Fruit fly (Drosophila melanogaster) whole organism, wandering third instar larva: ENCODE results near the gene CG14312.
A peak's percentile ranks its signal among the peaks of the same experiment; 100 is the strongest.

Source experiments
- Abd-B ChIP-seq: fragments of >200 bp; optimal IDR thresholded peaks from 2 replicates; lab custom pipeline; 2017; ENCODE audit warnings: missing biosample characterization, missing genetic modification characterization
- CG32264 ChIP-seq: fragments of 200-800 bp; sonication (Bioruptor generic); optimal IDR thresholded peaks from 2 replicates; lab custom pipeline; 2016; ENCODE audit warnings: missing biosample characterization, missing genetic modification characterization
- CG9705 ChIP-seq: fragments of 200-800 bp; sonication (Bioruptor generic); optimal IDR thresholded peaks from 2 replicates; lab custom pipeline; 2018; ENCODE audit warnings: missing biosample characterization, mild to moderate bottlenecking, missing genetic modification characterization
- CrebA ChIP-seq: fragments of 200-800 bp; sonication (Bioruptor generic); optimal IDR thresholded peaks from 2 replicates; lab custom pipeline; 2016; ENCODE audit warnings: missing biosample characterization, mild to moderate bottlenecking, missing genetic modification characterization, borderline replicate concordance
- Dfd ChIP-seq: fragments of >200 bp; optimal IDR thresholded peaks from 2 replicates; lab custom pipeline; 2017; ENCODE audit warnings: missing biosample characterization, missing genetic modification characterization
- Dif ChIP-seq: fragments of 200-275, 200-300 bp; sonication (Bioruptor generic); optimal IDR thresholded peaks from 2 replicates; lab custom pipeline; 2018; ENCODE audit warnings: missing biosample characterization, missing genetic modification characterization; ENCODE audit not compliant: partially characterized antibody
- GATAd ChIP-seq: sonication (Bioruptor generic); optimal IDR thresholded peaks from 2 replicates; lab custom pipeline; 2016; ENCODE audit warnings: missing biosample characterization, missing genetic modification characterization
- HLH106 ChIP-seq: fragments of 200-800 bp; optimal IDR thresholded peaks from 3 replicates; lab custom pipeline; 2019; ENCODE audit warnings: missing biosample characterization, mild to moderate bottlenecking, missing genetic modification characterization, moderate library complexity
- Hnf4 ChIP-seq: fragments of 200-800 bp; sonication (Bioruptor generic); optimal IDR thresholded peaks from 2 replicates; lab custom pipeline; 2016; ENCODE audit warnings: missing biosample characterization, mild to moderate bottlenecking, missing genetic modification characterization
- Hr78 ChIP-seq: fragments of >200 bp; optimal IDR thresholded peaks from 2 replicates; lab custom pipeline; 2017; ENCODE audit warnings: missing biosample characterization, missing genetic modification characterization
- Hr83 ChIP-seq: fragments of 200-300 bp; sonication (Bioruptor generic); optimal IDR thresholded peaks from 2 replicates; lab custom pipeline; 2016; ENCODE audit warnings: missing biosample characterization, mild to moderate bottlenecking, missing genetic modification characterization, moderate library complexity; ENCODE audit not compliant: poor library complexity, severe bottlenecking
- Jra ChIP-seq: sonication (Bioruptor generic); optimal IDR thresholded peaks from 2 replicates; lab custom pipeline; 2016; ENCODE audit warnings: missing biosample characterization, missing genetic modification characterization
- Mio ChIP-seq: sonication (Bioruptor generic); optimal IDR thresholded peaks from 2 replicates; lab custom pipeline; 2016; ENCODE audit warnings: missing biosample characterization, missing genetic modification characterization
- Myc ChIP-seq: fragments of >200 bp; optimal IDR thresholded peaks from 2 replicates; lab custom pipeline; 2017
- N ChIP-seq: fragments of >200 bp; optimal IDR thresholded peaks from 2 replicates; lab custom pipeline; 2018; ENCODE audit warnings: missing biosample characterization, missing external identifiers, missing genetic modification characterization
- OdsH ChIP-seq: fragments of 200-800 bp; sonication (Bioruptor generic); optimal IDR thresholded peaks from 2 replicates; lab custom pipeline; 2016; ENCODE audit warnings: missing biosample characterization, mild to moderate bottlenecking, missing genetic modification characterization
- Rel ChIP-seq, 2 experiments: fragments of 200-800 bp; sonication (Bioruptor generic) in 1 of 2; optimal IDR thresholded peaks; 2 replicates in 1 of 2; 3 replicates in 1 of 2; lab custom pipeline; 2016 to 2019; ENCODE audit warnings: mild to moderate bottlenecking in 2 of 2, missing biosample characterization in 2 of 2, missing genetic modification characterization in 2 of 2, moderate library complexity in 1 of 2
- Sp1 ChIP-seq: fragments of 200-800 bp; sonication (Bioruptor generic); optimal IDR thresholded peaks from 3 replicates; lab custom pipeline; 2019; ENCODE audit warnings: missing biosample characterization, mild to moderate bottlenecking, missing genetic modification characterization, moderate library complexity
- Vsx2 ChIP-seq: fragments of 200-300, 225-300 bp; sonication (Bioruptor generic); optimal IDR thresholded peaks from 2 replicates; lab custom pipeline; 2018; ENCODE audit warnings: missing biosample characterization, missing genetic modification characterization; ENCODE audit not compliant: partially characterized antibody
- br ChIP-seq: fragments of 200-800 bp; sonication (Bioruptor generic); optimal IDR thresholded peaks from 2 replicates; lab custom pipeline; 2016; ENCODE audit warnings: missing biosample characterization, missing genetic modification characterization
- brk ChIP-seq: fragments of 200-800 bp; sonication (Bioruptor generic); optimal IDR thresholded peaks from 2 replicates; lab custom pipeline; 2016; ENCODE audit warnings: missing biosample characterization, mild to moderate bottlenecking, missing genetic modification characterization
- dl ChIP-seq, 2 experiments: fragments of 175-275, 200-275 bp in 1 of 2; fragments of 200-275 bp in 1 of 2; sonication (Bioruptor generic); optimal IDR thresholded peaks; lab custom pipeline; 2018; ENCODE audit warnings: mild to moderate bottlenecking in 2 of 2, missing biosample characterization in 2 of 2, missing genetic modification characterization in 2 of 2, moderate library complexity in 2 of 2; ENCODE audit not compliant: partially characterized antibody in 2 of 2, insufficient read depth in 1 of 2
- dmrt93B ChIP-seq: fragments of 200-800 bp; sonication (Bioruptor generic); optimal IDR thresholded peaks from 2 replicates; lab custom pipeline; 2018; ENCODE audit warnings: missing biosample characterization, mild to moderate bottlenecking, missing genetic modification characterization
- dsf ChIP-seq: sonication (Bioruptor generic); optimal IDR thresholded peaks from 2 replicates; lab custom pipeline; 2016; ENCODE audit warnings: missing biosample characterization, missing genetic modification characterization, borderline replicate concordance
- ey ChIP-seq: fragments of 200-800 bp; sonication (Bioruptor generic); optimal IDR thresholded peaks from 2 replicates; lab custom pipeline; 2016; ENCODE audit warnings: missing biosample characterization, missing genetic modification characterization
- foxo ChIP-seq, 2 experiments: fragments of 200-800 bp; sonication (Bioruptor generic); optimal IDR thresholded peaks; 2 replicates in 1 of 2; 3 replicates in 1 of 2; lab custom pipeline; 2016 to 2017; ENCODE audit warnings: missing biosample characterization in 2 of 2, missing genetic modification characterization in 2 of 2
- h ChIP-seq: fragments of 200-800 bp; sonication (Bioruptor generic); optimal IDR thresholded peaks from 3 replicates; lab custom pipeline; 2016; ENCODE audit warnings: missing biosample characterization, mild to moderate bottlenecking, missing genetic modification characterization
- lola ChIP-seq: fragments of >200 bp; optimal IDR thresholded peaks from 2 replicates; lab custom pipeline; 2017; ENCODE audit warnings: missing biosample characterization, missing genetic modification characterization
- pan ChIP-seq: fragments of >200 bp; optimal IDR thresholded peaks from 2 replicates; lab custom pipeline; 2017
- psq ChIP-seq: fragments of 200-800 bp; sonication (Bioruptor generic); optimal IDR thresholded peaks from 3 replicates; lab custom pipeline; 2017; ENCODE audit warnings: missing biosample characterization, mild to moderate bottlenecking, missing genetic modification characterization, moderate library complexity
- rgr ChIP-seq: fragments of 200-800 bp; sonication (Bioruptor generic); optimal IDR thresholded peaks from 3 replicates; lab custom pipeline; 2016; ENCODE audit warnings: missing biosample characterization, mild to moderate bottlenecking, missing genetic modification characterization
- sv ChIP-seq: fragments of 200-800 bp; sonication (Bioruptor generic); optimal IDR thresholded peaks from 3 replicates; lab custom pipeline; 2016; ENCODE audit warnings: missing biosample characterization, missing genetic modification characterization
- usp ChIP-seq: fragments of >200 bp; optimal IDR thresholded peaks from 2 replicates; lab custom pipeline; 2017; ENCODE audit warnings: missing biosample characterization, missing genetic modification characterization

The CG14312 gene

DNA sequence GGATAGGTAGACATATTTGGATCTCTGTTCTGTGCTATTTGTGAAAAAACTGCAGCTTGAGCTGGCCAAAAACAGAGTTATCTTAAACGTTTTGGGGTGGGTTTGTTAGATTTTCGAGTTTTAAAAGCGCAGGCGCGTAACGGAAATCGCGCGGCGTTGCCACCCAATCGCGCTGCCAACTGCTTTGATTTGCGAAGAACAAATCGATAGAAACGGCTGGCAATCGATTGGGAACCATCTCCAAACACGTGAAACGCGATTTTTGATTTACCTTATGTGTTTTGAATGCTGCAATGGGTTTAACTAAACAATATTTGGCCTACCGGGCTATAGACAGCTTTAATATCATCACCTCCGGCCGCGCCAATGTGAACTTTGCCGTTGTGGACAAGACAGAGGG is at the start of gene CG14312, which contains the start of gene CG8064:
TSS of gene CG14312 (minus strand) at position 88 of the 400 bp plus-strand sequence.
TSS of gene CG8064 (plus strand) at position 220 of the 400 bp plus-strand sequence.
- TF ChIP-seq sv (GFP tag; lab: Kevin White, UChicago) (no peak), N (no peak), Rel (GFP tag; optimal IDR thresholded peaks at IDR 0.05; lab: Kevin White, UChicago) (no peak), Rel (tag; optimal IDR thresholded peaks at IDR 0.05; lab: Kevin White, UChicago) (peak; percentile 27), foxo (GFP tag; optimal IDR thresholded peaks at IDR 0.05; lab: Kevin White, UChicago) (no peak), Sp1 (GFP tag; lab: Kevin White, UChicago) (no peak), usp (GFP tag; lab: Kevin White, UChicago) (no peak)

DNA sequence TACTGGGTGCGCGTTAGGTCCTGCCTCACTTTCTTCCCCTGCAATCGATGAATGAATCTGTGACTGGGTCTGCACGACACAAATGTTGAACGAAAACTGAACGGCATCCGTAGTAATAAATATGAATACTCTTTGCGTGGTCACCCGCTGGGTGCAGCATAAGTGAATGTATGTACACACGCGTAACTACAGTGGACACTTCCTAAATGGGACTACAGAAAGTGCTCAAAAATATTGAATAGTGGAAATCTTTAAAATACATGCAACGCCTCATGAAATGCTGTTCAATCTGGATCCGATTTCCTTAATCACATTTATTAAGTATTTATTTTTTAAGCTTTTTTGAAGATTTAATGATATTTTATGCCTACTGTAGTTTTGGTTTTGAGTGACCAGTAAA is 45.5 kb upstream of the CG14312 start, which contains the start of gene naz:
TSS of gene naz (minus strand) at position 101 of the 400 bp plus-strand sequence.
- no peak for TF ChIP-seq Dfd (GFP tag; lab: Kevin White, UChicago)
- TF ChIP-seq dsf (GFP tag; lab: Kevin White, UChicago) = no peak
- no peak for TF ChIP-seq Mio
- TF ChIP-seq CG9705 (GFP tag; lab: Kevin White, UChicago) = no peak
- no peak for TF ChIP-seq GATAd (GFP tag; lab: Kevin White, UChicago)
- no peak for TF ChIP-seq lola (GFP tag; lab: Kevin White, UChicago)
- TF ChIP-seq Hr83 (GFP tag; lab: Kevin White, UChicago) = no peak
- TF ChIP-seq dmrt93B (GFP tag; lab: Kevin White, UChicago) = no peak
- TF ChIP-seq Sp1 (GFP tag; lab: Kevin White, UChicago) = no peak
- TF ChIP-seq foxo (GFP tag; optimal IDR thresholded peaks at IDR 0.05; lab: Kevin White, UChicago) = no peak
- no peak for TF ChIP-seq CrebA (GFP tag; lab: Kevin White, UChicago)
- TF ChIP-seq h (GFP tag; lab: Kevin White, UChicago) = no peak
- no peak for TF ChIP-seq ey
- no peak for TF ChIP-seq Vsx2
- no peak for TF ChIP-seq Hr78 (GFP tag; lab: Kevin White, UChicago)
- TF ChIP-seq Jra (GFP tag; lab: Kevin White, UChicago) = no peak
- TF ChIP-seq br = no peak
- no peak for TF ChIP-seq Hnf4 (GFP tag; lab: Kevin White, UChicago)

DNA sequence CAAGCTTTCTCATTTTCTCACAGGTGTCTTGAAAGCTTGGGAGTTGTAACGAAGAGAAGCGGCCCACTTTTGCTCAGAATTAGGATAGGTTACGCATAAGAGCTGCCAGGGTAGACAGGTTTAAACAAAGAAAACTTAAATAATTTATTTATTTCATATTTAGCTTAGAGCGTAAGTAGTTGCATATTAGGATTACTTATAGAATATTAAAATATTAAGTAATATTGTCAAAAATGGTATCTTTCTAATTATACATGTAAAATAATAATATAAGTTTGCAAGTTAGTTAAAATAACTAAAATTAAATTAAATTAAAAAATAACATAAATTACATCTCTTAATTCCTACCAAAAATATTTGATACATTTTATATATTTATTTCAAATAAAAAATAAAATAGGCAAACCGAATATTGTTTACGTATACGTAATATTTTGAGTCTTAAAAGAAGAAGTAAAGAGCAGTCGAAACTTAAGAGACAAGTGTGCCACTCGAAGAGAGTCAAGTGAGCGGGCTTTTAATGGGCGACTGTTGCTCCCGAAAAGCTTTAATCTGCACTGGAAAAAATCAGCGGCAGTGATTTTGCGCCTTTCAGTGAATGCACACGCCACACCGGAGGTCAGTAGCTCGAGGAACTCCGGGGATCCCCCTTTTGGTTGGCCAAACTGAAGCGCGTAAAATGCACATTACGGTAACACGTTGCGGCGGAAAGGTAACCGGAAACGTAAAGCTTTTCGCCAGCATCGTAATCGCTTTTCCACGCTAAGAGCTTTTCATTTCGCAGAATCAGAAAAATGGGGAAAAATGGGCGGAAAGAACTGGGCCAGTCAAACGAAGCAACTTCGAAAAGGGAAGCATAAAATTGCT is 31.7 kb upstream of the CG14312 start:
- TF ChIP-seq dl (GFP tag; optimal IDR thresholded peaks at IDR 0.05; lab: Kevin White, UChicago; ENCODE audit: insufficient read depth in 1 of 2, partially characterized antibody in 2 of 2) (no peak), foxo (GFP tag; optimal IDR thresholded peaks at IDR 0.05; lab: Kevin White, UChicago) (no peak), HLH106 (tag; lab: Kevin White, UChicago) (no peak), rgr (GFP tag; lab: Kevin White, UChicago) (no peak), Jra (GFP tag; lab: Kevin White, UChicago) (no peak), brk (no peak), Vsx2 (no peak), pan (lab: Kevin White, UChicago) (no peak), lola (GFP tag; lab: Kevin White, UChicago) (no peak), OdsH (GFP tag; lab: Kevin White, UChicago) (no peak), Abd-B (no peak), br (no peak), psq (GFP tag; lab: Kevin White, UChicago) (no peak), sv (GFP tag; lab: Kevin White, UChicago) (no peak), dmrt93B (GFP tag; lab: Kevin White, UChicago) (no peak), Hnf4 (GFP tag; lab: Kevin White, UChicago) (no peak), dsf (GFP tag; lab: Kevin White, UChicago) (no peak), h (GFP tag; lab: Kevin White, UChicago) (no peak), Myc (no peak), CG32264 (no peak)

DNA sequence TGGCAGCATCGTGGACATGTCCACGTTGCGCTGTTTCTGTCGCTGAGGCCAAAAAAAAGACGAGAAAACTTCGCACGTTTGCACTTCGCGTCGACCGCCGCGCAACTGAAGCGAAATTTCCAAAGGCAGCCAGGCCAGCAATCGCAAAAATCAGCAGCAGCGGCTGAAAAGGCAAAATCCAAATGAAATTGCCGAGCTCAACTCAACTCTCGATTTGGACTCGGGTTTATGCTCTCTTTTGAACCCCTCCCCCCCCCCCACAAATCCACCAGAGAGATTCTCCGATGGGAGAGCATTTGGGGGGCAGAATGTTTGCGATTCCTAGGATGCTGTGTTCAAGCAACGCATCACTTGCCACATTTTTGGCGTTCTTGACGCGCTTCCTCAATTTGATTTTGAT is 31.0 kb upstream of the CG14312 start, which contains the start of gene PKD:
TSS of gene PKD (minus strand) at position 88 of the 400 bp plus-strand sequence.
- TF ChIP-seq Dfd (GFP tag; lab: Kevin White, UChicago) (peak; percentile 58), Dif (peak; percentile 2), Sp1 (GFP tag; lab: Kevin White, UChicago) (no peak)
- TF ChIP-seq, all 38 proteins: peak for 2
